Worm (Caenorhabditis elegans) whole organism, L4/young adult: ENCODE measurements around the gene D1014.13.

ENCODE experiments used
- W03F9.2 ChIP-seq: fragments of 150-350 bp; optimal IDR thresholded peaks from 2 replicates; lab custom pipeline; 2014; ENCODE audit warnings: missing biosample characterization, missing genetic modification characterization
- dao-5 ChIP-seq: sonication (generic microtip); optimal IDR thresholded peaks from 2 replicates; lab custom pipeline; 2016; ENCODE audit warnings: missing genotype, missing genetic modification characterization, moderate library complexity, missing compliant biosample characterization

DNA sequence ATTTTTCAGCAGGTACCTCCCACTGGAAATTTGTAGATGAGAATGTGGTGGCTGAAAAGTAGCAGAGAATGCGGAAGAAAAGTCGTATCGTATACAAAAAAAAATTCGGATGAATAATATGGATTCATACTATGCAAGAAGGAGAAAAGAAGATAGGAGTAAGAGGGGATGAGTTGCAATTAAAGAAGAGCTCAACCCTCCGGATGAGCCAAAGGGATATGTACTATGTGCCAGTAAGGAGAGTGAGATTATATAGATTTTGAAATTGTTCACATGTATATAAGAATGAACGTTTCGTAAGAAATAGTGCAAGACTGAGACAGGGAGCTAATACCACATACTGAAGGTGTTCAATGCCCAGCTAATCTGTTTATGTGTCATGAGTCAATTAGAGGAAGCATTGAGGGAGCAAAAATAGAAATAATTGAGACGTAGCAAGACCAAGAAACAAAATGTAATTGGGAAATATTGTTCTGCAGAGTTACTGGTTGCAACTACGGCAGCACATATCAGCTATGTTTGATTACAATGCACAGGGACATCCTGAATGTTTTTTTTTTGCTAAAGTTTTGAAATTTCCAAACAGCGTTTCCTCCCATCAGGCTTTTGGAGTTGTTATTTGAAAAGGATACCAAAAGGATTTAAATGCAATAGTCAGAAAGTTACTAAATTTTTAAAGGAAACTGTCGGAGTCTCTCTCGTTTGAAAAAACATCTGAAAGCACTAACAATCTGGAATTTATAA is 23.0 kb downstream of the D1014.13 start, which contains the start of gene F20D6.8:
- TF ChIP-seq W03F9.2 (tag; lab: Kevin White, UChicago) (no peak), dao-5 (tag; lab: Kevin White, UChicago) (no peak)
